Worm (Caenorhabditis elegans) whole organism, L2 larva: Measurements from ENCODE around the gene K07H8.11.

Experiments used
- elt-1 ChIP-seq: fragments of 150-350 bp; optimal IDR thresholded peaks from 2 replicates; lab custom pipeline; 2014; ENCODE audit warnings: missing biosample characterization, missing genetic modification characterization
- mdl-1 ChIP-seq, 2 experiments: fragments of 150-350 bp in 1 of 2; sonication (generic microtip) in 1 of 2; optimal IDR thresholded peaks; 2 replicates each; lab custom pipeline; 2017; ENCODE audit warnings: missing biosample characterization in 2 of 2, missing genetic modification characterization in 2 of 2
- unc-39 ChIP-seq: fragments of 150-350 bp; optimal IDR thresholded peaks from 2 replicates; lab custom pipeline; 2014; ENCODE audit warnings: missing biosample characterization, missing genetic modification characterization
- unc-62 ChIP-seq: fragments of 150-350 bp; optimal IDR thresholded peaks from 2 replicates; lab custom pipeline; 2014; ENCODE audit warnings: missing biosample characterization, missing genetic modification reagents, missing genetic modification characterization
- zag-1 ChIP-seq: fragments of 150-350 bp; optimal IDR thresholded peaks from 2 replicates; lab custom pipeline; 2014; ENCODE audit warnings: missing biosample characterization, missing genetic modification characterization
- ztf-4 ChIP-seq: fragments of 150-350 bp; optimal IDR thresholded peaks from 2 replicates; lab custom pipeline; 2014; ENCODE audit warnings: missing biosample characterization, missing genetic modification characterization

ce11 chrIV:8312105-8312504, 37.0 kb upstream of the K07H8.11 start:
- TF ChIP-seq ztf-4 (tag; lab: Kevin White, UChicago) (no peak), zag-1 (tag; lab: Kevin White, UChicago) (no peak), mdl-1 (tag; optimal IDR thresholded peaks at IDR 0.05; lab: Kevin White, UChicago) (no peak), unc-62 (GFP tag; lab: Kevin White, UChicago) (no peak), unc-39 (tag; lab: Kevin White, UChicago) (no peak), elt-1 (tag; lab: Kevin White, UChicago) (no peak)
